Fruit fly (Drosophila melanogaster): ENCODE results near the gene CG14811.
A peak's percentile ranks its signal among the peaks of the same experiment; 100 is the strongest.

Gene CG14811

DNA sequence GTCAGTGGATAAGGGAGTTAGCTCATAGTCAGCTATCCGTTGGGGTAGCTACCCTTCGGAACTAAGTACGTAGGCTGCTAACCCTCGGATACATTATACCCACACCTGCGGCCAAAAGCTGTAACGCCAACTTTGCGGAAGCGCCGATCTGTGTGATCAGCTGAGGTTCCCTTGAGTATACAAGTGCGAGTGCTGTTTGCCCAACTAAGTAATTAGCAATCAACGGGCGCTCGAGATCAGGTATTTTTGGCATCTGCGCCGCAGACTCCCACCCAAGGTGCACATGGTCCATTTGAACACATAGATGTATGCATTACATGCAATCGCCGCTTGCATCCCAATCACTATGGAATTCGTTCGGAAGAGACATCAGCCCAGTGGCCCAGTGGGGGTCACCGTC is 31.9 kb upstream of the CG14811 start (continued):
- no peak for TF ChIP-seq Ssrp (tag; optimal IDR thresholded peaks at IDR 0.05)
- peak; percentile 36 for TF ChIP-seq unpg (GFP tag; optimal IDR thresholded peaks at IDR 0.05)
- TF ChIP-seq CG18599 (GFP tag; optimal IDR thresholded peaks at IDR 0.05), result peak; percentile 96
- peak; percentile 54 for TF ChIP-seq maf-S (GFP tag; optimal IDR thresholded peaks at IDR 0.05)
- no peak for TF ChIP-seq Tbp (GFP tag; optimal IDR thresholded peaks at IDR 0.05)
- TF ChIP-seq CG3163 (GFP tag; optimal IDR thresholded peaks at IDR 0.05), result peak; percentile 46
- TF ChIP-seq ci (GFP tag; IDR thresholded peaks at IDR 0.05), result peak; percentile 61; the same call in 2 of the 3 replicates
- no peak for TF ChIP-seq CG17802 (tag; optimal IDR thresholded peaks at IDR 0.05)
- TF ChIP-seq jing (GFP tag; optimal IDR thresholded peaks at IDR 0.05), result no peak
- TF ChIP-seq cad (GFP tag; optimal IDR thresholded peaks at IDR 0.05), result no peak
- no peak for TF ChIP-seq en (GFP tag; optimal IDR thresholded peaks at IDR 0.05)
- TF ChIP-seq ewg (GFP tag; optimal IDR thresholded peaks at IDR 0.05), result peak; percentile 9
- TF ChIP-seq Myb (GFP tag; optimal IDR thresholded peaks at IDR 0.05), result peak; percentile 42
- peak; percentile 60 for TF ChIP-seq MTF-1 (GFP tag; optimal IDR thresholded peaks at IDR 0.05; ENCODE audit: borderline replicate concordance)
- no peak for TF ChIP-seq CG3065 (GFP tag; optimal IDR thresholded peaks at IDR 0.05)
- TF ChIP-seq CG11696 (GFP tag; IDR thresholded peaks at IDR 0.05), result 0 out of 2 replicates have a peak, but pooled peaks have one; percentile 49
- TF ChIP-seq tgo (GFP tag; IDR thresholded peaks at IDR 0.05), result peak; percentile 47; the same call in 1 of the 3 replicates
- peak; percentile 54 for TF ChIP-seq bcd (GFP tag; optimal IDR thresholded peaks at IDR 0.05)
- TF ChIP-seq CG11504 (tag; optimal IDR thresholded peaks at IDR 0.05), result peak; percentile 30
- TF ChIP-seq Oli (tag; optimal IDR thresholded peaks at IDR 0.05), result no peak
- no peak for TF ChIP-seq salm (tag; optimal IDR thresholded peaks at IDR 0.05)
- no peak for TF ChIP-seq CG2199 (GFP tag; IDR thresholded peaks at IDR 0.05)
- no peak for TF ChIP-seq CG8388 (GFP tag; optimal IDR thresholded peaks at IDR 0.05)
- TF ChIP-seq Mad (GFP tag; optimal IDR thresholded peaks at IDR 0.05), result no peak
- no peak for TF ChIP-seq fru (optimal IDR thresholded peaks at IDR 0.05)
- TF ChIP-seq cato (GFP tag; optimal IDR thresholded peaks at IDR 0.05; ENCODE audit: borderline replicate concordance), result no peak
- TF ChIP-seq CG7839 (tag; optimal IDR thresholded peaks at IDR 0.05), result peak; percentile 15
- TF ChIP-seq Rx (GFP tag; IDR thresholded peaks at IDR 0.05), result no peak
- TF ChIP-seq bsh (GFP tag; optimal IDR thresholded peaks at IDR 0.05), result no peak
- TF ChIP-seq CG18619 (GFP tag; optimal IDR thresholded peaks at IDR 0.05), result peak; percentile 71
- peak; percentile 52; the same call in 2 of the 3 replicates for TF ChIP-seq sr (GFP tag; IDR thresholded peaks at IDR 0.05)
- TF ChIP-seq gce (GFP tag; IDR thresholded peaks at IDR 0.05), result peak; percentile 62; the same call in 1 of the 3 replicates
- TF ChIP-seq kni (GFP tag; optimal IDR thresholded peaks at IDR 0.05), result no peak
- peak; percentile 32; the same call in 1 of the 2 replicates for TF ChIP-seq klu (GFP tag; IDR thresholded peaks at IDR 0.05)
- TF ChIP-seq jumu (GFP tag; optimal IDR thresholded peaks at IDR 0.05), result peak; percentile 51
- TF ChIP-seq CG7372 (GFP tag; IDR thresholded peaks at IDR 0.05), result 0 out of 2 replicates have a peak, but pooled peaks have one; percentile 14

DNA sequence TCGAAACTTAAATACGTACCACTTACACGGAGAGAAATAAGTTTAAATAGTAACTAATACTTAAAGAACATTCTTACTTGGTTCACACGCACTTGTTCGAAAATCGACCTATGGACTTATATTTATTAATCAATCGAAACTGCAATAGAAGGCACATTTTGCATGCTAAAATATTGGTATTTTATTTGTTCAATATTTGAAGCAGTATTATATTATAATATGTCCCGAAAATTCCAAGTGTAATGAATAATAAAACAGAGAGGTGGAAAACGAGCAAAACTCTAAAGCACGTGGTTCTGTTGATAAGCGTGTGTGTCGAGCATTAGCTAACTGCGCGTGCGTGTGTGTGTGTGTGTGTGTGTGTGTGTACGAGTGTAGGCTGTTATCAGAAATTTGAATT is 27.7 kb upstream of the CG14811 start:
- TF ChIP-seq ewg (GFP tag; optimal IDR thresholded peaks at IDR 0.05) (peak; percentile 58), CG2202 (tag; optimal IDR thresholded peaks at IDR 0.05) (peak; percentile 45), CG14965 (GFP tag; optimal IDR thresholded peaks at IDR 0.05; ENCODE audit: borderline replicate concordance) (no peak), E2f2 (GFP tag; IDR thresholded peaks at IDR 0.05) (peak; percentile 49; the same call in 1 of the 2 replicates), cad (GFP tag; optimal IDR thresholded peaks at IDR 0.05) (no peak), inv (GFP tag; IDR thresholded peaks at IDR 0.05; ENCODE audit: partially characterized antibody) (no peak), zfh1 (GFP tag; IDR thresholded peaks at IDR 0.05) (peak; percentile 54; the same call in 1 of the 3 replicates), sisA (GFP tag; IDR thresholded peaks at IDR 0.05) (peak; percentile 64), CG6813 (GFP tag; optimal IDR thresholded peaks at IDR 0.05) (peak; percentile 89), hkb (optimal IDR thresholded peaks at IDR 0.05) (no peak), hkb (GFP tag; IDR thresholded peaks at IDR 0.05) (peak; percentile 84), corto (GFP tag; optimal IDR thresholded peaks at IDR 0.05) (peak; percentile 26), Hr78 (GFP tag; optimal IDR thresholded peaks at IDR 0.05) (peak in 1 of 2 experiments; percentile 58), org-1 (GFP tag; optimal IDR thresholded peaks at IDR 0.05) (peak; percentile 85), CG5245 (GFP tag; optimal IDR thresholded peaks at IDR 0.05) (peak; percentile 51), CG33557 (GFP tag; optimal IDR thresholded peaks at IDR 0.05) (peak; percentile 49), mld (GFP tag; IDR thresholded peaks at IDR 0.05; ENCODE audit: partially characterized antibody) (no peak), Scr (GFP tag; IDR thresholded peaks at IDR 0.05; ENCODE audit: partially characterized antibody) (no peak)
